Worm (Caenorhabditis elegans) whole organism, midembryonic: Measurements from ENCODE around the gene Y62H9A.15.

Experiments
- T22C8.4 ChIP-seq: fragments of 200-800 bp; sonication (Bioruptor generic); IDR thresholded peaks from 2 replicates; pipeline ENCODE4 v1.3.6; 2022; ENCODE audit warnings: missing genetic modification characterization, missing compliant biosample characterization
- cog-1 ChIP-seq: sonication (generic microtip); optimal IDR thresholded peaks from 2 replicates; lab custom pipeline; 2016; ENCODE audit warnings: missing genetic modification characterization, missing compliant biosample characterization
- flt-1 ChIP-seq: fragments of 200-800 bp; sonication (Bioruptor generic); IDR thresholded peaks from 2 replicates; pipeline ENCODE4 v1.3.6; 2022; ENCODE audit warnings: missing genetic modification characterization, missing compliant biosample characterization
- klf-2 ChIP-seq: fragments of 200-800 bp; sonication (Bioruptor generic); conservative IDR thresholded peaks from 2 replicates; pipeline ENCODE4 v1.3.6; 2022; ENCODE audit warnings: missing genetic modification reagents, missing genetic modification characterization, missing compliant biosample characterization
- med-1 ChIP-seq: sonication (generic microtip); optimal IDR thresholded peaks from 2 replicates; lab custom pipeline; 2017; ENCODE audit warnings: missing genetic modification characterization, mild to moderate bottlenecking, missing compliant biosample characterization, antibody characterized with exemption, missing genetic modification reagents; ENCODE audit not compliant: insufficient read depth
- ref-1 ChIP-seq: fragments of 200-800 bp; sonication (Bioruptor generic); conservative IDR thresholded peaks from 2 replicates; pipeline ENCODE4 v1.3.6; 2022; ENCODE audit warnings: missing genetic modification reagents, missing genetic modification characterization, missing compliant biosample characterization
- tab-1 ChIP-seq: fragments of 200-800 bp; sonication (Bioruptor generic); IDR thresholded peaks from 2 replicates; pipeline ENCODE4 v1.3.6; 2022; ENCODE audit warnings: missing genetic modification characterization, missing compliant biosample characterization
- ztf-23 ChIP-seq: fragments of 200-800 bp; sonication (Bioruptor generic); IDR thresholded peaks from 2 replicates; pipeline ENCODE4 v1.3.6; 2022; ENCODE audit warnings: missing genetic modification reagents, missing genetic modification characterization, missing compliant biosample characterization
- ztf-29 ChIP-seq: fragments of 200-800 bp; sonication (Bioruptor generic); IDR thresholded peaks from 2 replicates; pipeline ENCODE4 v1.3.6; 2022; ENCODE audit warnings: missing genetic modification reagents, missing genetic modification characterization, missing compliant biosample characterization

- TF ChIP-seq klf-2 (GFP tag; lab: Robert Waterston, UW) (no peak), T22C8.4 (GFP tag; lab: Robert Waterston, UW) (no peak), ref-1 (no peak), ztf-23 (GFP tag; lab: Robert Waterston, UW) (no peak), tab-1 (GFP tag; lab: Robert Waterston, UW) (no peak), flt-1 (GFP tag; lab: Robert Waterston, UW) (no peak), med-1 (GFP tag; lab: Kevin White, UChicago) (no peak), cog-1 (no peak), ztf-29 (no peak)
Observed at ce11 chrX:11898040-11898439, 11.9 kb downstream of the Y62H9A.15 start, which contains the start of gene Y62H9A.9.
